Worm (Caenorhabditis elegans) whole organism, young adult: ENCODE data around the gene unc-58.
A peak's percentile ranks its signal among the peaks of the same experiment; 100 is the strongest.

Experiments used
- B0336.3 ChIP-seq: fragments of 200-800 bp; sonication (Bioruptor generic); IDR thresholded peaks from 2 replicates; pipeline ENCODE4 v1.3.6; 2022; ENCODE audit warnings: missing genetic modification characterization, missing compliant biosample characterization
- F22D6.2 ChIP-seq: sonication (generic microtip); optimal IDR thresholded peaks from 2 replicates; lab custom pipeline; 2016; ENCODE audit warnings: mild to moderate bottlenecking, missing genetic modification characterization, missing compliant biosample characterization
- F57A8.1 ChIP-seq: fragments of 200-800 bp; sonication (Bioruptor generic); optimal IDR thresholded peaks from 2 replicates; lab custom pipeline; 2018; ENCODE audit warnings: mild to moderate bottlenecking, missing genetic modification characterization, moderate library complexity, missing compliant biosample characterization
- F57C9.4 ChIP-seq: sonication (generic microtip); optimal IDR thresholded peaks from 2 replicates; lab custom pipeline; 2017; ENCODE audit warnings: mild to moderate bottlenecking, missing genetic modification characterization, missing compliant biosample characterization
- Y95B8A.8 ChIP-seq: fragments of 200-800 bp; sonication (Bioruptor generic); IDR thresholded peaks from 2 replicates; pipeline ENCODE4 v1.3.6; 2022; ENCODE audit warnings: missing genetic modification reagents, missing genetic modification characterization, missing compliant biosample characterization
- ZK185.1 ChIP-seq: sonication (generic microtip); optimal IDR thresholded peaks from 2 replicates; lab custom pipeline; 2016; ENCODE audit warnings: mild to moderate bottlenecking, missing genetic modification characterization, missing compliant biosample characterization; ENCODE audit not compliant: poor library complexity, severe bottlenecking
- akir-1 ChIP-seq: fragments of 200-800 bp; sonication (Bioruptor generic); optimal IDR thresholded peaks from 2 replicates; lab custom pipeline; 2018; ENCODE audit warnings: mild to moderate bottlenecking, missing genetic modification characterization, moderate library complexity, missing compliant biosample characterization
- aptf-2 ChIP-seq: fragments of 200-800 bp; sonication (Bioruptor generic); conservative IDR thresholded peaks from 2 replicates; pipeline ENCODE4 v1.3.6; 2022; ENCODE audit warnings: missing genetic modification reagents, missing genetic modification characterization, missing compliant biosample characterization
- aptf-3 ChIP-seq: fragments of 200-800 bp; sonication (Bioruptor generic); IDR thresholded peaks from 2 replicates; pipeline ENCODE4 v1.3.6; 2022; ENCODE audit warnings: missing genetic modification characterization, missing compliant biosample characterization
- atf-7 ChIP-seq: sonication (generic microtip); optimal IDR thresholded peaks from 2 replicates; lab custom pipeline; 2017; ENCODE audit warnings: mild to moderate bottlenecking, missing genetic modification characterization, missing compliant biosample characterization
- bed-1 ChIP-seq: fragments of 200-800 bp; sonication (Bioruptor generic); IDR thresholded peaks from 2 replicates; pipeline ENCODE4 v1.3.6; 2022; ENCODE audit warnings: missing genetic modification reagents, missing genetic modification characterization, missing compliant biosample characterization
- cebp-1 ChIP-seq, 2 experiments: fragments of 200-800 bp in 1 of 2; sonication (Bioruptor generic) in 1 of 2; sonication (generic microtip) in 1 of 2; IDR thresholded peaks in 1 of 2; optimal IDR thresholded peaks in 1 of 2; 2 replicates each; pipeline versions ENCODE4 v1.3.6 to Lab custom; 2017 to 2022; ENCODE audit warnings: missing compliant biosample characterization in 2 of 2, missing genetic modification characterization in 2 of 2, mild to moderate bottlenecking in 1 of 2, missing genetic modification reagents in 1 of 2, moderate library complexity in 1 of 2
- ceh-58 ChIP-seq: fragments of 200-800 bp; sonication (Bioruptor generic); IDR thresholded peaks from 2 replicates; pipeline ENCODE4 v1.3.6; 2022; ENCODE audit warnings: missing genetic modification characterization, missing compliant biosample characterization
- ceh-91 ChIP-seq: fragments of 200-800 bp; sonication (Bioruptor generic); IDR thresholded peaks from 2 replicates; pipeline ENCODE4 v1.3.6; 2022; ENCODE audit warnings: missing genetic modification reagents, missing genetic modification characterization, missing compliant biosample characterization
- chd-7 ChIP-seq: sonication (generic microtip); optimal IDR thresholded peaks from 2 replicates; lab custom pipeline; 2016; ENCODE audit warnings: mild to moderate bottlenecking, missing genetic modification characterization, moderate library complexity, missing compliant biosample characterization
- dox-1 ChIP-seq: fragments of 200-800 bp; sonication (Bioruptor generic); IDR thresholded peaks from 2 replicates; pipeline ENCODE4 v1.3.6; 2022; ENCODE audit warnings: missing genetic modification reagents, missing genetic modification characterization, missing compliant biosample characterization
- ets-4 ChIP-seq: fragments of 200-800 bp; sonication (Bioruptor generic); optimal IDR thresholded peaks from 2 replicates; lab custom pipeline; 2018; ENCODE audit warnings: mild to moderate bottlenecking, missing genetic modification characterization, missing compliant biosample characterization
- hmg-1.2 ChIP-seq: fragments of 200-800 bp; sonication (Bioruptor generic); IDR thresholded peaks from 2 replicates; pipeline ENCODE4 v1.3.6; 2022; ENCODE audit warnings: missing genetic modification reagents, missing genetic modification characterization, missing compliant biosample characterization
- hrde-1 ChIP-seq: sonication (generic microtip); optimal IDR thresholded peaks from 2 replicates; lab custom pipeline; 2016; ENCODE audit warnings: missing genetic modification characterization, mild to moderate bottlenecking, missing compliant biosample characterization, moderate library complexity, missing genotype, missing genetic modification reagents, borderline replicate concordance
- lag-1 ChIP-seq: fragments of 200-800 bp; sonication (Bioruptor generic); IDR thresholded peaks from 2 replicates; pipeline ENCODE4 v1.3.6; 2022; ENCODE audit warnings: missing genetic modification reagents, missing genetic modification characterization, missing compliant biosample characterization
- lin-26 ChIP-seq: fragments of 200-800 bp; sonication (Bioruptor generic); IDR thresholded peaks from 2 replicates; pipeline ENCODE4 v1.3.6; 2022; ENCODE audit warnings: missing genetic modification reagents, missing genetic modification characterization, missing compliant biosample characterization
- lin-40 ChIP-seq: sonication (generic microtip); optimal IDR thresholded peaks from 2 replicates; lab custom pipeline; 2016; ENCODE audit warnings: missing genetic modification characterization, mild to moderate bottlenecking, missing compliant biosample characterization, missing genotype, missing genetic modification reagents
- madf-6 ChIP-seq: fragments of 200-800 bp; sonication (Bioruptor generic); IDR thresholded peaks from 2 replicates; pipeline ENCODE4 v1.3.6; 2022; ENCODE audit warnings: missing genetic modification reagents, missing genetic modification characterization, missing compliant biosample characterization
- mcd-1 ChIP-seq: fragments of 200-800 bp; sonication (Bioruptor generic); IDR thresholded peaks from 2 replicates; pipeline ENCODE4 v1.3.6; 2022; ENCODE audit warnings: missing genetic modification reagents, missing genetic modification characterization, missing compliant biosample characterization
- mxl-1 ChIP-seq: sonication (generic microtip); optimal IDR thresholded peaks from 2 replicates; lab custom pipeline; 2016; ENCODE audit warnings: missing genetic modification characterization, missing compliant biosample characterization
- nfya-1 ChIP-seq: sonication (generic microtip); optimal IDR thresholded peaks from 2 replicates; lab custom pipeline; 2017; ENCODE audit warnings: antibody characterized with exemption, missing compliant biosample characterization, missing genetic modification characterization, borderline replicate concordance; ENCODE audit not compliant: insufficient read depth
- nfya-2 ChIP-seq: fragments of 200-800 bp; sonication (Bioruptor generic); IDR thresholded peaks from 2 replicates; pipeline ENCODE4 v1.3.6; 2022; ENCODE audit warnings: missing genetic modification reagents, missing genetic modification characterization, missing compliant biosample characterization
- nfyb-1 ChIP-seq: fragments of 200-800 bp; sonication (Bioruptor generic); IDR thresholded peaks from 2 replicates; pipeline ENCODE4 v1.3.6; 2022; ENCODE audit warnings: missing genetic modification reagents, missing genetic modification characterization, missing compliant biosample characterization
- nhr-120 ChIP-seq: fragments of 200-800 bp; sonication (Bioruptor generic); IDR thresholded peaks from 2 replicates; pipeline ENCODE4 v1.3.6; 2022; ENCODE audit warnings: missing genetic modification characterization, missing compliant biosample characterization
- nhr-179 ChIP-seq: sonication (generic microtip); optimal IDR thresholded peaks from 2 replicates; lab custom pipeline; 2016; ENCODE audit warnings: mild to moderate bottlenecking, missing genetic modification characterization, missing compliant biosample characterization
- nhr-80 ChIP-seq: sonication (generic microtip); optimal IDR thresholded peaks from 2 replicates; lab custom pipeline; 2016; ENCODE audit warnings: missing genetic modification characterization, missing compliant biosample characterization
- pbrm-1 ChIP-seq: fragments of 200-800 bp; sonication (Bioruptor generic); IDR thresholded peaks from 2 replicates; pipeline ENCODE4 v1.3.6; 2022; ENCODE audit warnings: missing genetic modification reagents, missing genetic modification characterization, missing compliant biosample characterization
- rcor-1 ChIP-seq: fragments of 200-800 bp; sonication (Bioruptor generic); IDR thresholded peaks from 2 replicates; pipeline ENCODE4 v1.3.6; 2022; ENCODE audit warnings: missing genetic modification reagents, missing genetic modification characterization, missing compliant biosample characterization
- rpc-1 ChIP-seq, 2 experiments: fragments of 150-350 bp in 1 of 2; sonication (generic microtip) in 1 of 2; optimal IDR thresholded peaks; 2 replicates each; lab custom pipeline; 2014 to 2018; ENCODE audit warnings: missing biosample characterization in 1 of 2, missing genetic modification characterization in 1 of 2, missing genetic modification reagents in 1 of 2, missing genotype in 1 of 2
- sdz-38 ChIP-seq: sonication (generic microtip); optimal IDR thresholded peaks from 2 replicates; lab custom pipeline; 2016; ENCODE audit warnings: missing genotype, missing genetic modification characterization, missing compliant biosample characterization
- snpc-4 ChIP-seq, 5 experiments: fragments of 150-350 bp in 1 of 5; sonication (generic microtip) in 4 of 5; optimal IDR thresholded peaks; 2 replicates each; lab custom pipeline; 2014 to 2018; ENCODE audit warnings: missing genetic modification characterization in 5 of 5, missing biosample characterization in 3 of 5, antibody characterized with exemption in 2 of 5, mild to moderate bottlenecking in 2 of 5, missing compliant biosample characterization in 2 of 5, missing genotype in 2 of 5, moderate library complexity in 2 of 5, missing genetic modification reagents in 1 of 5
- tbp1 ChIP-seq: fragments of 200-800 bp; sonication (Bioruptor generic); optimal IDR thresholded peaks from 2 replicates; lab custom pipeline; 2018; ENCODE audit warnings: mild to moderate bottlenecking, missing genetic modification characterization, missing compliant biosample characterization
- unc-130 ChIP-seq: sonication (generic microtip); optimal IDR thresholded peaks from 2 replicates; lab custom pipeline; 2016; ENCODE audit warnings: missing genetic modification reagents, missing genetic modification characterization, missing compliant biosample characterization
- xnd-1 ChIP-seq: sonication (generic microtip); optimal IDR thresholded peaks from 2 replicates; lab custom pipeline; 2016; ENCODE audit warnings: missing genotype, missing genetic modification reagents, missing genetic modification characterization, missing compliant biosample characterization
- zfh-2 ChIP-seq: fragments of 200-800 bp; sonication (Bioruptor generic); conservative IDR thresholded peaks from 2 replicates; pipeline ENCODE4 v1.3.6; 2022; ENCODE audit warnings: missing genetic modification reagents, missing genetic modification characterization, missing compliant biosample characterization
- ztf-22 ChIP-seq: fragments of 200-800 bp; sonication (Bioruptor generic); optimal IDR thresholded peaks from 2 replicates; lab custom pipeline; 2018; ENCODE audit warnings: mild to moderate bottlenecking, missing genetic modification characterization, moderate library complexity, missing compliant biosample characterization
- ztf-25 ChIP-seq: fragments of 200-800 bp; sonication (Bioruptor generic); IDR thresholded peaks from 2 replicates; pipeline ENCODE4 v1.3.6; 2022; ENCODE audit warnings: missing genetic modification reagents, missing genetic modification characterization, missing compliant biosample characterization
- ztf-26 ChIP-seq: sonication (generic microtip); optimal IDR thresholded peaks from 2 replicates; lab custom pipeline; 2017; ENCODE audit warnings: missing genetic modification characterization, missing compliant biosample characterization
- ztf-28 ChIP-seq: fragments of 200-800 bp; sonication (Bioruptor generic); IDR thresholded peaks from 2 replicates; pipeline ENCODE4 v1.3.6; 2022; ENCODE audit warnings: missing genetic modification reagents, missing genetic modification characterization, missing compliant biosample characterization

unc-58 gene

DNA sequence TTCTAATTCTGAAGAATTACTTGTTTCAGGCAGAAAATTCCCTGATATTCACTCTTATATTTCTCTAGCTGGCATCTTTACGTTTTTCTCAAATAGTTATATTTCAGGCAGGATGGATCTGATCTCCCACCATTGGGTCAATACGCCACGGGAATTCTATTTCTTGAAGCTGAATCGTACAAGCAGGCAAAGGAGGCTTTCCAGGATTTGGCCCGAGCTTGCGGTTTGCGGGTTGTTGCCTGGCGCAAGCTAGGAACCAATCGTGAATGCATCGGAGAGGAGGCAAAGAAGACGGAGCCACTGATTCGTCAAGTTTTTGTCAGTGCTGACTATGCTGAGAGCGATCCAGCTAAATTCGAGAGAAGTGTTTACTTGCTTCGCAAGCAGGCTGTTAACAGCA is 47.9 kb downstream of the unc-58 start:
- TF ChIP-seq B0336.3 (no peak), madf-6 (GFP tag; lab: Robert Waterston, UW) (no peak), rpc-1 (optimal IDR thresholded peaks at IDR 0.05; lab: Kevin White, UChicago) (no peak), rpc-1 (tag; optimal IDR thresholded peaks at IDR 0.05; lab: Kevin White, UChicago) (no peak), lag-1 (GFP tag; lab: Robert Waterston, UW) (peak; percentile 58; the same call in 1 of the 2 replicates), ztf-28 (GFP tag; lab: Robert Waterston, UW) (no peak), nfya-1 (no peak), tbp1 (GFP tag; lab: Kevin White, UChicago) (no peak), lin-26 (GFP tag; lab: Robert Waterston, UW) (no peak), hmg-1.2 (GFP tag; lab: Robert Waterston, UW) (no peak), nfya-2 (GFP tag; lab: Robert Waterston, UW) (0 out of 2 replicates have a peak, but pooled peaks have one; percentile 58)

DNA sequence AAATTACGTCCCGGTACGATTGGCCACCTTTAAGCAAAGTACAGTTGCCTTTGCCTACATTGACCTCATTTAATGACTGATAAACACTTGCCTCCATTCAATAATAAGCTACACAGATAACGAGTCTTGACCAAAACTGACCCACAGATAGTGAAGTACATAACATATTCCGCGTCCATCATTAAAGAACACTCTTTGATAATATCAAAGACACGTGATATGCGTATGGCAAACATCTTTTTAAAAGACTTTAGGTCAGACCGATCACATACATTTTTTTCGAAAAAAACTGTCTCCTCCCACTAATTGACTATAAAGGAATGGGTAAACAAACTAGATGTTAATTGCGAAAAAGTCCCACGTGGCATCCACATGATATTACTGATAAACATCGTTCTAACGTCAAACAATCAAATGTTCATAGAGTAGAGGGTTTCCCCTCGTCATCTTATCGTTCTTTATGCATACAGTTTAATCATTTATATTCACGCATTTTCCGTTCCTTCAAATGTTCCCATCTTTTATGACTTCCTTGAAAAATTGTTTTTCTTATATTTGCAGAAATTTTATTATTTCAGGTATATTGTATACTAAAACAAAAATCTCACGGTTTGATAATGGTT is 48.8 kb downstream of the unc-58 start, which contains the start of gene W07E11.1:
TSS of gene W07E11.1 (plus strand) at position 573 of the 623 bp plus-strand sequence.
- TF ChIP-seq nhr-120 (no peak), F57C9.4 (no peak), mxl-1 (tag; lab: Kevin White, UChicago) (no peak), hmg-1.2 (GFP tag; lab: Robert Waterston, UW) (0 out of 2 replicates have a peak, but pooled peaks have one; percentile 9), atf-7 (peak; percentile 55), pbrm-1 (GFP tag; lab: Robert Waterston, UW) (no peak), snpc-4 (GFP tag; optimal IDR thresholded peaks at IDR 0.05; lab: Kevin White, UChicago) (no peak), snpc-4 (tag; optimal IDR thresholded peaks at IDR 0.05; lab: Kevin White, UChicago) (peak in 1 of 4 experiments; percentile 12), F57A8.1 (GFP tag; lab: Kevin White, UChicago) (no peak), mcd-1 (no peak), B0336.3 (no peak), cebp-1 (GFP tag; IDR thresholded peaks at IDR 0.05; lab: Robert Waterston, UW) (no peak; the same call in 1 of the 2 replicates), cebp-1 (tag; optimal IDR thresholded peaks at IDR 0.05; lab: Kevin White, UChicago) (peak; percentile 66), ztf-22 (GFP tag; lab: Kevin White, UChicago) (peak; percentile 51), tbp1 (GFP tag; lab: Kevin White, UChicago) (no peak), unc-130 (GFP tag; lab: Kevin White, UChicago) (no peak), nhr-179 (tag; lab: Kevin White, UChicago) (no peak), xnd-1 (tag; lab: Kevin White, UChicago) (no peak), ceh-91 (GFP tag; lab: Robert Waterston, UW) (no peak), zfh-2 (GFP tag; lab: Robert Waterston, UW) (no peak), Y95B8A.8 (GFP tag; lab: Robert Waterston, UW) (no peak), ceh-58 (GFP tag; lab: Robert Waterston, UW) (no peak), dox-1 (0 out of 2 replicates have a peak, but pooled peaks have one; percentile 4), ets-4 (GFP tag; lab: Kevin White, UChicago) (peak; percentile 6), aptf-2 (GFP tag; lab: Robert Waterston, UW) (no peak), ztf-26 (tag; lab: Kevin White, UChicago) (peak; percentile 51), nhr-80 (tag; lab: Kevin White, UChicago) (peak; percentile 83), rcor-1 (no peak), nfyb-1 (GFP tag; lab: Robert Waterston, UW) (0 out of 2 replicates have a peak, but pooled peaks have one; percentile 37), bed-1 (GFP tag; lab: Robert Waterston, UW) (no peak), akir-1 (GFP tag; lab: Kevin White, UChicago) (no peak), ZK185.1 (peak; percentile 42), chd-7 (tag; lab: Kevin White, UChicago) (no peak), lin-26 (GFP tag; lab: Robert Waterston, UW) (peak; percentile 38; the same call in 1 of the 2 replicates), F22D6.2 (peak; percentile 49), hrde-1 (tag; lab: Kevin White, UChicago) (no peak), aptf-3 (GFP tag; lab: Robert Waterston, UW) (no peak), lin-40 (tag; lab: Kevin White, UChicago) (peak; percentile 47), ztf-25 (no peak), sdz-38 (tag; lab: Kevin White, UChicago) (no peak)
